Worm (Caenorhabditis elegans) whole organism, L2 larva: Measurements from ENCODE around the gene mop-25.1.

ENCODE experiments used
- C34F6.9 ChIP-seq: fragments of 150-350 bp; optimal IDR thresholded peaks from 2 replicates; lab custom pipeline; 2014; ENCODE audit warnings: missing biosample characterization, missing genetic modification characterization
- F13H6.1 ChIP-seq: sonication (generic microtip); optimal IDR thresholded peaks from 2 replicates; lab custom pipeline; 2016; ENCODE audit warnings: missing genetic modification characterization, missing compliant biosample characterization
- R02D3.7 ChIP-seq: fragments of 150-350 bp; optimal IDR thresholded peaks from 2 replicates; lab custom pipeline; 2014; ENCODE audit warnings: missing biosample characterization, missing genetic modification characterization
- Y55F3AM.14 ChIP-seq: fragments of 200-800 bp; sonication (Bioruptor generic); optimal IDR thresholded peaks from 2 replicates; lab custom pipeline; 2018; ENCODE audit warnings: mild to moderate bottlenecking, missing genetic modification characterization, missing compliant biosample characterization
- alr-1 ChIP-seq: fragments of 150-350 bp; optimal IDR thresholded peaks from 2 replicates; lab custom pipeline; 2014; ENCODE audit warnings: missing biosample characterization, missing genetic modification characterization
- aly-2 ChIP-seq: fragments of 150-350 bp; optimal IDR thresholded peaks from 2 replicates; lab custom pipeline; 2014; ENCODE audit warnings: missing biosample characterization, missing genetic modification characterization
- ama-1 ChIP-seq: fragments of 150-350 bp; optimal IDR thresholded peaks from 2 replicates; lab custom pipeline; 2018; ENCODE audit warnings: inconsistent platforms
- blmp-1 ChIP-seq: sonication (generic microtip); optimal IDR thresholded peaks from 2 replicates; lab custom pipeline; 2017; ENCODE audit warnings: missing genetic modification characterization, mild to moderate bottlenecking, missing compliant biosample characterization, antibody characterized with exemption, moderate library complexity; ENCODE audit not compliant: insufficient read depth
- ceh-16 ChIP-seq: fragments of 150-350 bp; optimal IDR thresholded peaks from 2 replicates; lab custom pipeline; 2014; ENCODE audit warnings: missing biosample characterization, missing genetic modification characterization
- crh-2 ChIP-seq: sonication (generic microtip); optimal IDR thresholded peaks from 2 replicates; lab custom pipeline; 2017; ENCODE audit warnings: missing biosample characterization, missing genetic modification characterization
- dmd-4 ChIP-seq: sonication (generic microtip); optimal IDR thresholded peaks from 2 replicates; lab custom pipeline; 2017; ENCODE audit warnings: missing biosample characterization, missing genetic modification characterization
- fos-1 ChIP-seq: fragments of 150-350 bp; optimal IDR thresholded peaks from 2 replicates; lab custom pipeline; 2014; ENCODE audit warnings: missing biosample characterization, missing genetic modification characterization
- lin-11 ChIP-seq: fragments of 150-350 bp; sonication (generic microtip); optimal IDR thresholded peaks from 2 replicates; lab custom pipeline; 2014; ENCODE audit warnings: missing biosample characterization, missing genetic modification characterization, inconsistent platforms, mixed read lengths
- lin-13 ChIP-seq: fragments of 150-350 bp; optimal IDR thresholded peaks from 2 replicates; lab custom pipeline; 2014; ENCODE audit warnings: missing biosample characterization, missing genetic modification reagents, missing genetic modification characterization
- lin-39 ChIP-seq: fragments of 150-350 bp; optimal IDR thresholded peaks from 2 replicates; lab custom pipeline; 2014; ENCODE audit warnings: missing biosample characterization, missing genetic modification reagents, missing genetic modification characterization
- lsy-2 ChIP-seq, 2 experiments: fragments of 150-350 bp in 1 of 2; sonication (generic microtip) in 1 of 2; optimal IDR thresholded peaks; 2 replicates each; lab custom pipeline; 2014 to 2017; ENCODE audit warnings: missing biosample characterization in 2 of 2, missing genetic modification characterization in 2 of 2
- mab-5 ChIP-seq: fragments of 150-350 bp; optimal IDR thresholded peaks from 2 replicates; lab custom pipeline; 2014; ENCODE audit warnings: missing biosample characterization, missing genetic modification characterization
- nhr-11 ChIP-seq: fragments of 150-350 bp; optimal IDR thresholded peaks from 2 replicates; lab custom pipeline; 2014; ENCODE audit warnings: missing biosample characterization, missing genetic modification characterization
- nhr-129 ChIP-seq: fragments of 150-350 bp; optimal IDR thresholded peaks from 2 replicates; lab custom pipeline; 2014; ENCODE audit warnings: missing biosample characterization, missing genetic modification characterization
- nhr-23 ChIP-seq: fragments of 150-350 bp; optimal IDR thresholded peaks from 2 replicates; lab custom pipeline; 2014; ENCODE audit warnings: missing biosample characterization, missing genetic modification reagents, missing genetic modification characterization
- nhr-6 ChIP-seq: fragments of 150-350 bp; optimal IDR thresholded peaks from 2 replicates; lab custom pipeline; 2014; ENCODE audit warnings: missing biosample characterization, missing genetic modification characterization
- sem-4 ChIP-seq: fragments of 150-350 bp; optimal IDR thresholded peaks from 2 replicates; lab custom pipeline; 2014; ENCODE audit warnings: missing biosample characterization, missing genetic modification reagents, missing genetic modification characterization
- skn-1 ChIP-seq: sonication (generic microtip); optimal IDR thresholded peaks from 2 replicates; lab custom pipeline; 2017; ENCODE audit warnings: missing biosample characterization, missing genetic modification characterization
- sma-3 ChIP-seq: sonication (generic microtip); optimal IDR thresholded peaks from 2 replicates; lab custom pipeline; 2016; ENCODE audit warnings: missing genetic modification reagents, missing genetic modification characterization, missing compliant biosample characterization
- sma-9 ChIP-seq, 2 experiments: fragments of 150-350 bp in 1 of 2; sonication (generic microtip) in 1 of 2; optimal IDR thresholded peaks; 2 replicates each; lab custom pipeline; 2014 to 2016; ENCODE audit warnings: missing genetic modification characterization in 2 of 2, mild to moderate bottlenecking in 1 of 2, missing biosample characterization in 1 of 2, missing compliant biosample characterization in 1 of 2, missing genetic modification reagents in 1 of 2, moderate library complexity in 1 of 2
- unc-39 ChIP-seq: fragments of 150-350 bp; optimal IDR thresholded peaks from 2 replicates; lab custom pipeline; 2014; ENCODE audit warnings: missing biosample characterization, missing genetic modification characterization
- unc-55 ChIP-seq: fragments of 150-350 bp; sonication (generic microtip); optimal IDR thresholded peaks from 3 replicates; lab custom pipeline; 2014; ENCODE audit warnings: missing biosample characterization, missing genetic modification reagents, missing genetic modification characterization
- unc-62 ChIP-seq: fragments of 150-350 bp; optimal IDR thresholded peaks from 2 replicates; lab custom pipeline; 2014; ENCODE audit warnings: missing biosample characterization, missing genetic modification reagents, missing genetic modification characterization
- zag-1 ChIP-seq: fragments of 150-350 bp; optimal IDR thresholded peaks from 2 replicates; lab custom pipeline; 2014; ENCODE audit warnings: missing biosample characterization, missing genetic modification characterization
- ztf-11 ChIP-seq: sonication (generic microtip); optimal IDR thresholded peaks from 2 replicates; lab custom pipeline; 2017; ENCODE audit warnings: missing biosample characterization, missing genetic modification characterization
- ztf-4 ChIP-seq: fragments of 150-350 bp; optimal IDR thresholded peaks from 2 replicates; lab custom pipeline; 2014; ENCODE audit warnings: missing biosample characterization, missing genetic modification characterization

mop-25.1 gene

ce11 chrX:3990495-3990894 lies 21.5 kb upstream of the mop-25.1 start:
- peak; percentile 12 for TF ChIP-seq C34F6.9
- TF ChIP-seq nhr-129 (tag; lab: Kevin White, UChicago) = peak; percentile 2
- TF ChIP-seq skn-1 (tag; lab: Kevin White, UChicago) = no peak
- TF ChIP-seq sma-9 (GFP tag; optimal IDR thresholded peaks at IDR 0.05; lab: Kevin White, UChicago) = peak; percentile 7
- no peak for TF ChIP-seq sma-9 (tag; optimal IDR thresholded peaks at IDR 0.05; lab: Kevin White, UChicago)
- no peak for TF ChIP-seq mab-5 (tag; lab: Kevin White, UChicago)
- peak; percentile 5 for TF ChIP-seq unc-55
- TF ChIP-seq, all 48 proteins: peak for 4

- no peak for TF ChIP-seq dmd-4 (tag; lab: Kevin White, UChicago)
- no peak for TF ChIP-seq blmp-1 (tag; lab: Kevin White, UChicago)
- no peak for TF ChIP-seq nhr-6 (tag; lab: Kevin White, UChicago)
- TF ChIP-seq aly-2 (tag; lab: Kevin White, UChicago) = no peak
- no peak for TF ChIP-seq alr-1 (tag; lab: Kevin White, UChicago)
- no peak for TF ChIP-seq unc-39 (tag; lab: Kevin White, UChicago)
Observed at ce11 chrX:3990941-3991340, 21.1 kb upstream of the mop-25.1 start.

ce11 chrX:3991652-3992051 lies 20.4 kb upstream of the mop-25.1 start:
- TF ChIP-seq nhr-129 (tag; lab: Kevin White, UChicago) (no peak), ceh-16 (tag; lab: Kevin White, UChicago) (no peak)
- TF ChIP-seq, all 48 proteins: peak for 0

DNA sequence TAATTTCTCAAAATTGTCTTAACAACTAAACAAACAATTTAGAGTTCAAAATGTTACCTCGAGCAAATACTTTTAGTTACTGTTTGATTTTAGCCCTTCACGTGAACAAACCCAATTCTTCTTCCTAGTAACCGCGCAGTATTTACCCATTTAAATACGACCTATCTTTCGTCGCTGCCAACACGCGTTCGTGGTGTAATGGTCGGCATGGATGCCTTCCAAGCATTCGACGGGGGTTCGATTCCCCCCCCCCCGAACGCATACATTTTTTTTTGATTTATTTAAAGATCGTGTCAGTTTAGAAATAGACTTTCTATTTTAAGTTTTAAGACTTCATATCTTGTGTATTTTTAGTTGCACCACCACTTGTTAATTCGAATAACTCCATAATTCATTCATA lies 17.6 kb upstream of the mop-25.1 start:
- no peak for TF ChIP-seq ztf-11 (tag; lab: Kevin White, UChicago)
- TF ChIP-seq fos-1 (tag; lab: Kevin White, UChicago) = peak; percentile 21

ce11 chrX:3997040-3997439 lies 15.0 kb upstream of the mop-25.1 start, which contains the start of gene R02E12.5:
Gene R02E12.5 (plus strand): TSS chrX:3997340.
- TF ChIP-seq Y55F3AM.14 (no peak), nhr-23 (tag; lab: Kevin White, UChicago) (no peak), lin-13 (GFP tag; lab: Kevin White, UChicago) (no peak), ama-1 (lab: Kevin White, UChicago) (no peak), sem-4 (tag; lab: Kevin White, UChicago) (no peak), alr-1 (tag; lab: Kevin White, UChicago) (no peak), unc-55 (no peak), R02D3.7 (tag; lab: Kevin White, UChicago) (no peak), unc-62 (GFP tag; lab: Kevin White, UChicago) (no peak), nhr-11 (tag; lab: Kevin White, UChicago) (no peak)

- no peak for TF ChIP-seq F13H6.1
- TF ChIP-seq lin-39 (tag; lab: Kevin White, UChicago) = no peak
- no peak for TF ChIP-seq ceh-16 (tag; lab: Kevin White, UChicago)
- TF ChIP-seq crh-2 (tag; lab: Kevin White, UChicago) = no peak
- TF ChIP-seq ztf-4 (tag; lab: Kevin White, UChicago) = no peak
- TF ChIP-seq unc-62 (GFP tag; lab: Kevin White, UChicago) = no peak
- TF ChIP-seq mab-5 (tag; lab: Kevin White, UChicago) = no peak
- no peak for TF ChIP-seq lsy-2 (tag; optimal IDR thresholded peaks at IDR 0.05; lab: Kevin White, UChicago)
- TF ChIP-seq, all 48 proteins: peak for 0
Observed at ce11 chrX:4003220-4003619, 8.8 kb upstream of the mop-25.1 start, which contains the start of gene R02E12.12. Gene R02E12.12 (plus strand): TSS chrX:4003520.

- TF ChIP-seq lsy-2 (tag; optimal IDR thresholded peaks at IDR 0.05; lab: Kevin White, UChicago) = no peak
- no peak for TF ChIP-seq sma-3
- TF ChIP-seq alr-1 (tag; lab: Kevin White, UChicago) = no peak
- no peak for TF ChIP-seq lin-11 (tag; lab: Kevin White, UChicago)
- TF ChIP-seq zag-1 (tag; lab: Kevin White, UChicago) = no peak
- TF ChIP-seq, all 48 proteins: peak for 0
Observed at ce11 chrX:4005014-4005413, 7.0 kb upstream of the mop-25.1 start, which contains the start of gene R02E12.4. Gene R02E12.4 (plus strand): TSS chrX:4005314.
